Worm (Caenorhabditis elegans) whole organism, midembryonic: ENCODE measurements around the gene cpsf-4.

Experiments used
- cog-1 ChIP-seq: sonication (generic microtip); optimal IDR thresholded peaks from 2 replicates; lab custom pipeline; 2016; ENCODE audit warnings: missing genetic modification characterization, missing compliant biosample characterization
- flt-1 ChIP-seq: fragments of 200-800 bp; sonication (Bioruptor generic); IDR thresholded peaks from 2 replicates; pipeline ENCODE4 v1.3.6; 2022; ENCODE audit warnings: missing genetic modification characterization, missing compliant biosample characterization
- klf-2 ChIP-seq: fragments of 200-800 bp; sonication (Bioruptor generic); conservative IDR thresholded peaks from 2 replicates; pipeline ENCODE4 v1.3.6; 2022; ENCODE audit warnings: missing genetic modification reagents, missing genetic modification characterization, missing compliant biosample characterization
- med-1 ChIP-seq: sonication (generic microtip); optimal IDR thresholded peaks from 2 replicates; lab custom pipeline; 2017; ENCODE audit warnings: missing genetic modification characterization, mild to moderate bottlenecking, missing compliant biosample characterization, antibody characterized with exemption, missing genetic modification reagents; ENCODE audit not compliant: insufficient read depth
- ref-1 ChIP-seq: fragments of 200-800 bp; sonication (Bioruptor generic); conservative IDR thresholded peaks from 2 replicates; pipeline ENCODE4 v1.3.6; 2022; ENCODE audit warnings: missing genetic modification reagents, missing genetic modification characterization, missing compliant biosample characterization
- ztf-23 ChIP-seq: fragments of 200-800 bp; sonication (Bioruptor generic); IDR thresholded peaks from 2 replicates; pipeline ENCODE4 v1.3.6; 2022; ENCODE audit warnings: missing genetic modification reagents, missing genetic modification characterization, missing compliant biosample characterization
- ztf-29 ChIP-seq: fragments of 200-800 bp; sonication (Bioruptor generic); IDR thresholded peaks from 2 replicates; pipeline ENCODE4 v1.3.6; 2022; ENCODE audit warnings: missing genetic modification reagents, missing genetic modification characterization, missing compliant biosample characterization

ce11 chrIV:12046524-12047203 is 46.6 kb downstream of the cpsf-4 start, which contains the start of gene T12G3.2:
- TF ChIP-seq klf-2 (GFP tag; lab: Robert Waterston, UW), result no peak
- no peak for TF ChIP-seq med-1 (GFP tag; lab: Kevin White, UChicago)
- TF ChIP-seq ztf-29 (GFP tag; lab: Robert Waterston, UW), result no peak
- TF ChIP-seq cog-1, result no peak
- TF ChIP-seq flt-1 (GFP tag; lab: Robert Waterston, UW), result no peak
- no peak for TF ChIP-seq ztf-23
- TF ChIP-seq ref-1, result no peak
